Worm (Caenorhabditis elegans): ENCODE results near the gene frm-7.

- no peak for TF ChIP-seq nhr-28 (tag; optimal IDR thresholded peaks at IDR 0.05)
- no peak for TF ChIP-seq sea-2 (GFP tag; optimal IDR thresholded peaks at IDR 0.05)
These were observed 13.8 kb downstream of the frm-7 start for ce11 chrV:12316076-12316475.

Data from whole organism, L3 larva.